Fruit fly (Drosophila melanogaster): ENCODE measurements around the gene Nhe3.

The Nhe3 gene

dm6 chr2L:6683992-6684882 lies at the start of gene Nhe3 (continued):
- TF ChIP-seq yki (optimal IDR thresholded peaks at IDR 0.05) (no peak), lmd (GFP tag; IDR thresholded peaks at IDR 0.05) (peak; percentile 85), gsb-n (tag; optimal IDR thresholded peaks at IDR 0.05) (peak; percentile 69), CG5245 (GFP tag; optimal IDR thresholded peaks at IDR 0.05) (peak; percentile 66), Poxn (GFP tag; IDR thresholded peaks at IDR 0.05) (peak; percentile 60), Ptx1 (GFP tag; IDR thresholded peaks at IDR 0.05) (peak; percentile 89), CG30431 (GFP tag; optimal IDR thresholded peaks at IDR 0.05) (peak; percentile 70), maf-S (GFP tag; optimal IDR thresholded peaks at IDR 0.05) (peak; percentile 59), az2 (GFP tag; optimal IDR thresholded peaks at IDR 0.05) (peak; percentile 82), Dip3 (GFP tag; optimal IDR thresholded peaks at IDR 0.05) (peak; percentile 88), CG8388 (GFP tag; optimal IDR thresholded peaks at IDR 0.05) (peak; percentile 71), CG4854 (GFP tag; optimal IDR thresholded peaks at IDR 0.05) (peak; percentile 62), nerfin-2 (GFP tag; IDR thresholded peaks at IDR 0.05; ENCODE audit: partially characterized antibody) (no peak), Dref (GFP tag; IDR thresholded peaks at IDR 0.05) (peak; percentile 83), CG10959 (GFP tag; IDR thresholded peaks at IDR 0.05) (peak; percentile 68), CG15514 (GFP tag; optimal IDR thresholded peaks at IDR 0.05) (peak; percentile 76), Usf (GFP tag; optimal IDR thresholded peaks at IDR 0.05) (peak; percentile 63), CG6689 (GFP tag; IDR thresholded peaks at IDR 0.05) (peak; percentile 87), CG13775 (GFP tag; optimal IDR thresholded peaks at IDR 0.05) (peak; percentile 76), Blimp-1 (GFP tag; optimal IDR thresholded peaks at IDR 0.05) (peak; percentile 71), CG4328 (GFP tag; optimal IDR thresholded peaks at IDR 0.05) (peak; percentile 69), sisA (GFP tag; IDR thresholded peaks at IDR 0.05) (peak; percentile 84), wor (GFP tag; IDR thresholded peaks at IDR 0.05) (peak; percentile 72), tna (GFP tag; IDR thresholded peaks at IDR 0.05; ENCODE audit: partially characterized antibody) (no peak), CG18262 (tag; optimal IDR thresholded peaks at IDR 0.05) (peak; percentile 78), Dip2 (GFP tag; IDR thresholded peaks at IDR 0.05) (peak; percentile 95), dan (GFP tag; IDR thresholded peaks at IDR 0.05) (0 out of 2 replicates have a peak, but pooled peaks have one; percentile 19), ash1 (GFP tag; optimal IDR thresholded peaks at IDR 0.05) (no peak), nau (GFP tag; optimal IDR thresholded peaks at IDR 0.05) (peak; percentile 58), HmgD (GFP tag; optimal IDR thresholded peaks at IDR 0.05) (no peak), CG3281 (GFP tag; optimal IDR thresholded peaks at IDR 0.05) (peak; percentile 74), CG4730 (GFP tag; IDR thresholded peaks at IDR 0.05) (peak; percentile 69), rib (GFP tag; IDR thresholded peaks at IDR 0.05) (peak; percentile 68), CG2875 (GFP tag; optimal IDR thresholded peaks at IDR 0.05) (peak; percentile 46), CG1832 (GFP tag; optimal IDR thresholded peaks at IDR 0.05) (no peak), Rfx (GFP tag; IDR thresholded peaks at IDR 0.05) (peak; percentile 90), dpn (GFP tag; optimal IDR thresholded peaks at IDR 0.05) (peak; percentile 75 to 85), Vsx1 (GFP tag; optimal IDR thresholded peaks at IDR 0.05) (no peak), sna (GFP tag; IDR thresholded peaks at IDR 0.05; ENCODE audit: partially characterized antibody) (no peak; the same call in 1 of the 2 replicates), CG7745 (tag; optimal IDR thresholded peaks at IDR 0.05) (no peak), fd102C (GFP tag; optimal IDR thresholded peaks at IDR 0.05) (no peak), sqz (GFP tag; optimal IDR thresholded peaks at IDR 0.05) (peak; percentile 74), scrt (GFP tag; optimal IDR thresholded peaks at IDR 0.05) (peak; percentile 57), CG8281 (tag; optimal IDR thresholded peaks at IDR 0.05) (peak; percentile 38), CG12104 (GFP tag; optimal IDR thresholded peaks at IDR 0.05) (peak; percentile 73), klu (GFP tag; IDR thresholded peaks at IDR 0.05) (peak; percentile 74), NC2α (GFP tag; optimal IDR thresholded peaks at IDR 0.05) (peak; percentile 58), BtbVII (GFP tag; optimal IDR thresholded peaks at IDR 0.05) (peak; percentile 48), p53 (GFP tag; optimal IDR thresholded peaks at IDR 0.05) (no peak)
